Fruit fly (Drosophila melanogaster): Measurements from ENCODE around the gene kuz.

The kuz gene

DNA sequence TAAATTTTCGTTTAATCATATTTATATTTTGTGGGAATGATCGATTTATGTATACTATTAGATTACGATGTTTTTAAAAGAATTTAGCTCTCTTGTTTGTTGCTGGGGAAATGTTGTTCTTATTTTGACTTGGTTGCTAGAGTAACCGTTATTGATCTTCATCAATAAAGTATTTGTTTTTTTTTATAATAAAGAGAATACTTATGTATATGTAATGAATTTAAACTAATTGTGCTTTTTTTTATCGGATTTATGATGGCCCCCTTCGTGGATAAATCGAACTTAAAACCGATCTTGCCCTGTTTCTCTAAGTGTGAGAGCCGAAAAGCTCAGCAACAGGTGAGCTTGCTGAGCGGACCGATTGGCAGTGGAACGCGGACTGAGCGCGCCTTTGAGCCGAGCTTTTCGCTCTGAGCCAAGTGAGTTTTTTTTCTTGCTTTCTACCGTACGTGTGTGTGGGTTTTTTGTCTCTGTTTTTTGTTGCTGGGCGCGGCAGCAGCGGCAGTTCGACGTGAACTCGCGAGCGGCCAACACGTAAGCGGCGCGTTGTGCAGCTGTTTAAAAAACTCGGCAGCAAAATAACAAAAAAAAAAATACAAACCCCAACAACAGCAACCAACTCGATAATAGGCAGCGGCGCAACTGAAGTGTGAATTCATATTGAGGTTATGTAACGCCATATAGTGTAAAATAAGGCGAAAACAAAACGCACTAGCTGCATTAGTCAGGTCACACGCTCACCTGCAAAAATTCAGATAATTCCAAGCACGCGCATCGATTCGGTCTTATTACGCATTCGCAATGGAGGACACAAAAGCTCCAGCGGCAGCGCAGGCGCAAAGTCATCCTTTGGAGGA lies 115.3 kb downstream of the kuz start, which contains the start of gene CG18507 (continued):
- TF ChIP-seq Bgb (GFP tag; IDR thresholded peaks at IDR 0.05; ENCODE audit: partially characterized antibody) (0 out of 2 replicates have a peak, but pooled peaks have one; percentile 19), sqz (GFP tag; optimal IDR thresholded peaks at IDR 0.05) (peak; percentile 86), CG32532 (GFP tag; IDR thresholded peaks at IDR 0.05) (peak; percentile 50; the same call in 1 of the 2 replicates), Dfd (GFP tag; optimal IDR thresholded peaks at IDR 0.05) (no peak), CG14014 (GFP tag; IDR thresholded peaks at IDR 0.05) (no peak), CG7271 (tag; optimal IDR thresholded peaks at IDR 0.05) (no peak), lmd (GFP tag; IDR thresholded peaks at IDR 0.05) (peak; percentile 39; the same call in 1 of the 2 replicates), sug (tag; optimal IDR thresholded peaks at IDR 0.05) (peak; percentile 10), HmgD (GFP tag; optimal IDR thresholded peaks at IDR 0.05) (no peak)

DNA sequence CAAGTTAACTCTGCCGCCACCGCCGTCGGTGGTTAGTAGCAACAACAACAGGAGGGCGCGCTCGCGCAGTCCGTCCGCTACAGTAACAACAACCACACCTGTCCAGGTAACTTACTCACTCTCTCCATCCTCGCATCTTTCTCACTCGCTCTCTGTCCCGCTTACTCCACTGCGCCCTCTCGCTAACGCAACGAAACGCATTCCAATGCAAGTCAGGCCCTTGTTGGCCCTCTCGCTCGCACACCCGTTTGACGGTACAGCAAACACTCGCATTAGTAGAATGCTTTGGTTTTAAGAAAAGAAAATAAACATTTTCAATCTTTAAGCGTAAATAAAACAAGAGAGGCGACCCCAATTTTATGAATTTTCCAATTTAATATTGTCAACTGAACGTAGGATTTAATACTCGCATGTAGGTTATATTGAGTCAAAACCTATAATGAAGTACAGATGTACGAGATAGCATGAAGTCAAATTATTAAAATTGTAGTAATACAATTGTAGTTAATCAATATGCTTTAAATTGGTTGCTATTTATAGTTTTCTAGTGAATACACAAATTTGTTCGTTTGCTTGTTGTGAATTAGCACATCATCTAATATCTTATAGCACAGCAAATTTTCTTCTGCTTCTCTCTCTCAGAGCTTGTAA lies 116.2 kb downstream of the kuz start:
- TF ChIP-seq CG17612 (GFP tag; IDR thresholded peaks at IDR 0.05) (no peak), fd102C (GFP tag; optimal IDR thresholded peaks at IDR 0.05) (no peak), CG10274 (GFP tag; optimal IDR thresholded peaks at IDR 0.05) (no peak), Taf1 (GFP tag; IDR thresholded peaks at IDR 0.05) (0 out of 2 replicates have a peak, but pooled peaks have one; percentile 13), CG14050 (GFP tag; IDR thresholded peaks at IDR 0.05) (peak; percentile 21; the same call in 1 of the 3 replicates), CG32532 (GFP tag; IDR thresholded peaks at IDR 0.05) (0 out of 2 replicates have a peak, but pooled peaks have one; percentile 5), CG6689 (GFP tag; IDR thresholded peaks at IDR 0.05) (peak; percentile 42; the same call in 1 of the 2 replicates), Ets97D (GFP tag; optimal IDR thresholded peaks at IDR 0.05) (peak; percentile 2), lilli (GFP tag; optimal IDR thresholded peaks at IDR 0.05) (peak; percentile 35), BtbVII (GFP tag; optimal IDR thresholded peaks at IDR 0.05) (no peak), gfzf (GFP tag; optimal IDR thresholded peaks at IDR 0.05) (no peak), CG4820 (GFP tag; optimal IDR thresholded peaks at IDR 0.05) (peak; percentile 29), ind (GFP tag; optimal IDR thresholded peaks at IDR 0.05) (no peak), Trl (optimal IDR thresholded peaks at IDR 0.05) (peak in 1 of 2 experiments; percentile 61), Trl (GFP tag; optimal IDR thresholded peaks at IDR 0.05) (no peak), kni (GFP tag; optimal IDR thresholded peaks at IDR 0.05) (peak; percentile 65), ash1 (GFP tag; optimal IDR thresholded peaks at IDR 0.05) (no peak), grau (tag; optimal IDR thresholded peaks at IDR 0.05) (peak; percentile 93), B-H1 (GFP tag; IDR thresholded peaks at IDR 0.05) (no peak), CG17186 (GFP tag; optimal IDR thresholded peaks at IDR 0.05) (no peak), unc-4 (GFP tag; IDR thresholded peaks at IDR 0.05; ENCODE audit: partially characterized antibody) (no peak), zen (tag; optimal IDR thresholded peaks at IDR 0.05) (no peak), gem (tag; optimal IDR thresholded peaks at IDR 0.05) (peak; percentile 57), CG4360 (GFP tag; IDR thresholded peaks at IDR 0.05) (peak; percentile 100), CG18619 (GFP tag; optimal IDR thresholded peaks at IDR 0.05) (no peak), chinmo (GFP tag; IDR thresholded peaks at IDR 0.05; ENCODE audit: partially characterized antibody) (peak; percentile 66; the same call in 1 of the 4 replicates), Ssrp (tag; optimal IDR thresholded peaks at IDR 0.05) (peak; percentile 46), Drgx (GFP tag; IDR thresholded peaks at IDR 0.05) (peak; percentile 48), stc (GFP tag; IDR thresholded peaks at IDR 0.05) (no peak), bbx (GFP tag; IDR thresholded peaks at IDR 0.05; ENCODE audit: partially characterized antibody) (0 out of 2 replicates have a peak, but pooled peaks have one; percentile 28), Chrac-16 (GFP tag; optimal IDR thresholded peaks at IDR 0.05) (peak; percentile 25), Hr51 (GFP tag; optimal IDR thresholded peaks at IDR 0.05) (no peak), Rfx (GFP tag; IDR thresholded peaks at IDR 0.05) (peak; percentile 25; the same call in 1 of the 2 replicates), maf-S (GFP tag; optimal IDR thresholded peaks at IDR 0.05) (no peak), CG7271 (tag; optimal IDR thresholded peaks at IDR 0.05) (no peak), vvl (GFP tag; IDR thresholded peaks at IDR 0.05) (peak; percentile 66), ken (GFP tag; IDR thresholded peaks at IDR 0.05) (peak; percentile 56; the same call in 1 of the 3 replicates), sens (GFP tag) (peak; percentile 81), Dp (GFP tag; optimal IDR thresholded peaks at IDR 0.05) (no peak)
